Fruit fly (Drosophila melanogaster) whole organism: ENCODE measurements around the gene CG8001.

Experiments used
- CG8478 ChIP-seq: fragments of >200 bp; optimal IDR thresholded peaks from 2 replicates; lab custom pipeline; 2018; ENCODE audit warnings: inconsistent platforms
- Dll ChIP-seq: fragments of >200 bp; optimal IDR thresholded peaks from 2 replicates; lab custom pipeline; 2017
- EcR ChIP-seq, 2 experiments: fragments of >200 bp; optimal IDR thresholded peaks; 2 replicates each; lab custom pipeline; 2017; ENCODE audit warnings: missing biosample characterization in 2 of 2, missing genetic modification characterization in 2 of 2, missing genetic modification reagents in 2 of 2
- pan ChIP-seq: fragments of >200 bp; optimal IDR thresholded peaks from 2 replicates; lab custom pipeline; 2017
- psq ChIP-seq: fragments of >200 bp; optimal IDR thresholded peaks from 2 replicates; lab custom pipeline; 2017
- usp ChIP-seq: fragments of >200 bp; optimal IDR thresholded peaks from 2 replicates; lab custom pipeline; 2017; ENCODE audit warnings: missing biosample characterization, missing genetic modification characterization, mixed read lengths

DNA sequence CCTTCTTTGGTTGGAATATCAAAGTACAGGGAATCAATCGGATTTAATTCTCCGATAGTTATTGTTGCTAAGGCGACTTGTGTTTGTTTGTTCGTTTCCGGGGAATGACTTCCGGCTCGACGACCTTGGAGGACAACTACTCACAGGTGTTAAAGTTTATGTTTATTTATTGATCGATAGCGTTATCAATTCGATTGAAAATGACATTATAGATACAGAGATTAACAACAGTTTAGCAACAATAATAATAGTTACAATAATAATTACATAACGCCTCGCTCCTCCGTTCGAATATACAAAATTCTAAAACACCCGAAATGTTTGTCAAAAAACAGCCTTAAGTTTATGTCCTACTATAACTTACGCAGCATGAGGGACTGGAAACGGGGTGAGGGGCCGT, 15.7 kb downstream of the CG8001 start, which contains the start of gene Dhc62B:
- no peak for TF ChIP-seq Dll (lab: Kevin White, UChicago)
- no peak for TF ChIP-seq psq (lab: Kevin White, UChicago)
- no peak for TF ChIP-seq CG8478 (lab: Kevin White, UChicago)
- TF ChIP-seq usp: no peak
- TF ChIP-seq pan (lab: Kevin White, UChicago): no peak
- no peak for TF ChIP-seq EcR (GFP tag; optimal IDR thresholded peaks at IDR 0.05; lab: Kevin White, UChicago)
